Worm (Caenorhabditis elegans) whole organism, L2 larva: ENCODE results near the gene lis-1.

Source experiments
- Y55F3AM.14 ChIP-seq: fragments of 200-800 bp; sonication (Bioruptor generic); optimal IDR thresholded peaks from 2 replicates; lab custom pipeline; 2018; ENCODE audit warnings: mild to moderate bottlenecking, missing genetic modification characterization, missing compliant biosample characterization
- ama-1 ChIP-seq: fragments of 150-350 bp; optimal IDR thresholded peaks from 2 replicates; lab custom pipeline; 2018; ENCODE audit warnings: inconsistent platforms
- egl-27 ChIP-seq: sonication (generic microtip); optimal IDR thresholded peaks from 3 replicates; lab custom pipeline; 2017; ENCODE audit warnings: missing biosample characterization, missing genetic modification reagents, missing genetic modification characterization
- mdl-1 ChIP-seq, 2 experiments: fragments of 150-350 bp in 1 of 2; sonication (generic microtip) in 1 of 2; optimal IDR thresholded peaks; 2 replicates each; lab custom pipeline; 2017; ENCODE audit warnings: missing biosample characterization in 2 of 2, missing genetic modification characterization in 2 of 2
- nhr-12 ChIP-seq: fragments of 150-350 bp; optimal IDR thresholded peaks from 2 replicates; lab custom pipeline; 2014; ENCODE audit warnings: missing biosample characterization, missing genetic modification characterization
- skn-1 ChIP-seq: sonication (generic microtip); optimal IDR thresholded peaks from 2 replicates; lab custom pipeline; 2017; ENCODE audit warnings: missing biosample characterization, missing genetic modification characterization
- unc-62 ChIP-seq: fragments of 150-350 bp; optimal IDR thresholded peaks from 2 replicates; lab custom pipeline; 2014; ENCODE audit warnings: missing biosample characterization, missing genetic modification reagents, missing genetic modification characterization

DNA sequence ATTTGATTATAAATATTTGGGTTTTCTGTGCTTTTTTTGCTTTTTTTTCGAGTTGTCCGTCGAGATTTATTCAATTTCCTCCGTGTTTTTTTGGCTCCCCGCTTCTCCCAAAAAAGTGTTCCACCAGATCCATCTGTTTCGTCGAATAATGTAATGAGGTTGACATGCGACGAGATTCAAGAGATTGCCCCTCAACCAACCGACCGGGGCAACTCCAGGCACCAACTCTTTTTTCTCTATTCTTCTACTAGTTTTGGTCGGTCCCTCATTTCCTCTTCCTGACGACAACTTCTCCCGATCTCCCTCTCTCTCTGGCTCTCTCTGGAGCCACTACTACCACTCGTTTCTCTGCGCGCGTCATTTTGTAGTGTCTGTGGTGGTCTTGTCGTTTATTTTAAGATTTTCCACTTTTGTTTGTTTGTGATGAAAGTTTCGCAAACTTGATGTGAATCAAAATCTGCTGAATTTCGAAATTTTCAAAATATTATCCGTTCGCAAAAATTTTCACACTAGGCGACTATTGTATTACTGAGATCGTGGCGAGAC is 28.7 kb downstream of the lis-1 start:
- TF ChIP-seq nhr-12 (tag; lab: Kevin White, UChicago) (no peak), egl-27 (tag; lab: Kevin White, UChicago) (no peak), unc-62 (GFP tag; lab: Kevin White, UChicago) (no peak), Y55F3AM.14 (GFP tag; lab: Kevin White, UChicago) (no peak), skn-1 (tag; lab: Kevin White, UChicago) (no peak), ama-1 (lab: Kevin White, UChicago) (no peak), mdl-1 (tag; optimal IDR thresholded peaks at IDR 0.05; lab: Kevin White, UChicago) (no peak)
